Worm (Caenorhabditis elegans) whole organism, early embryonic: Measurements from ENCODE around the gene F08F8.7.

ENCODE experiments used
- B0310.2 ChIP-seq: sonication (generic microtip); optimal IDR thresholded peaks from 2 replicates; lab custom pipeline; 2016; ENCODE audit warnings: mild to moderate bottlenecking, missing genetic modification characterization, missing compliant biosample characterization
- aly-1 ChIP-seq: sonication (generic microtip); optimal IDR thresholded peaks from 2 replicates; lab custom pipeline; 2016; ENCODE audit warnings: missing genetic modification characterization, missing compliant biosample characterization
- ama-1 ChIP-seq: fragments of 150-350 bp; optimal IDR thresholded peaks from 2 replicates; lab custom pipeline; 2014
- ceh-36 ChIP-seq: sonication (generic microtip); optimal IDR thresholded peaks from 2 replicates; lab custom pipeline; 2016; ENCODE audit warnings: missing genetic modification characterization, inconsistent platforms, missing compliant biosample characterization
- ets-7 ChIP-seq: sonication (generic microtip); optimal IDR thresholded peaks from 2 replicates; lab custom pipeline; 2016; ENCODE audit warnings: missing genotype, missing genetic modification characterization, missing compliant biosample characterization
- sea-1 ChIP-seq: fragments of 200-800 bp; sonication (Bioruptor generic); conservative IDR thresholded peaks from 2 replicates; pipeline ENCODE4 v1.3.6; 2022; ENCODE audit warnings: missing genetic modification characterization, missing compliant biosample characterization
- tbx-11 ChIP-seq: fragments of 200-800 bp; sonication (Bioruptor generic); IDR thresholded peaks from 2 replicates; pipeline ENCODE4 v1.3.6; 2022; ENCODE audit warnings: missing genetic modification characterization, missing compliant biosample characterization
- tra-4 ChIP-seq: sonication (generic microtip); optimal IDR thresholded peaks from 2 replicates; lab custom pipeline; 2017; ENCODE audit warnings: missing genetic modification characterization, missing compliant biosample characterization

DNA sequence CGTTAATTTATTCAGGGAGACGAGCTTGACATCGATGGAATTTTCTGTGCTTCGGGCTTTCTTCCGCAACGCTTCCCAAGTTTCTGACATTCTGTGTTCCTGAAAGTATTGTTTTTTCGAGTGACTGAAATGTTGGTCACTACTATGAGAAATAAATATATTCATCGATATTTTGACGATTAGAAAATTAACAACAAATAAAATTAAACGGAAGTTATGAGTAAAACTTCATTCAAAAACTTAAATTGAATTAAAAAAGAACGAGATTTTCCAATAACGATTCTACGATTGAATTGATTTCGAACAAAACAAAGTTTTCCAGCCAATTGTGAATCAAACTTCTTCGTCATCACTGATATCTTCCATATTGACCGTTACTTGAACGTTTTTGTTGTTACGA is 2.1 kb upstream of the F08F8.7 start, which contains the start of gene gos-28:
- TF ChIP-seq ets-7 (tag; lab: Kevin White, UChicago), result no peak
- no peak for TF ChIP-seq sea-1
- no peak for TF ChIP-seq B0310.2
- TF ChIP-seq tbx-11 (GFP tag; lab: Robert Waterston, UW), result no peak
- TF ChIP-seq ama-1 (lab: Kevin White, UChicago), result no peak
- TF ChIP-seq aly-1 (tag; lab: Kevin White, UChicago), result no peak
- no peak for TF ChIP-seq ceh-36
- TF ChIP-seq tra-4 (tag; lab: Kevin White, UChicago), result no peak
